Fruit fly (Drosophila melanogaster): Measurements from ENCODE around the gene Reepl1.

dm6 chrX:11561450-11562040 is 11.0 kb upstream of the Reepl1 start, which contains the start of gene PGRP-SA:
- TF ChIP-seq Lpt (GFP tag; optimal IDR thresholded peaks at IDR 0.05): no peak
- no peak for TF ChIP-seq CG32006 (GFP tag; optimal IDR thresholded peaks at IDR 0.05)
- TF ChIP-seq fd85E (GFP tag; optimal IDR thresholded peaks at IDR 0.05): no peak

Measured in whole organism, prepupa.